Worm (Caenorhabditis elegans) whole organism, young adult: Measurements from ENCODE around the gene ZK1307.9.

Source experiments
- B0019.2 ChIP-seq: fragments of 200-800 bp; sonication (Bioruptor generic); conservative IDR thresholded peaks from 2 replicates; pipeline ENCODE4 v1.3.6; 2022; ENCODE audit warnings: missing genetic modification reagents, missing genetic modification characterization, missing compliant biosample characterization
- B0035.1 ChIP-seq: sonication (generic microtip); optimal IDR thresholded peaks from 2 replicates; lab custom pipeline; 2016; ENCODE audit warnings: missing genetic modification characterization, mild to moderate bottlenecking, missing compliant biosample characterization, missing genotype, missing genetic modification reagents
- B0261.1 ChIP-seq: sonication (generic microtip); optimal IDR thresholded peaks from 2 replicates; lab custom pipeline; 2016; ENCODE audit warnings: mild to moderate bottlenecking, missing genetic modification characterization, moderate library complexity, missing compliant biosample characterization
- C06A6.2 ChIP-seq: fragments of 200-800 bp; sonication (Bioruptor generic); conservative IDR thresholded peaks from 2 replicates; pipeline ENCODE4 v1.3.6; 2022; ENCODE audit warnings: missing genetic modification characterization, missing compliant biosample characterization
- F10E7.11 ChIP-seq: sonication (generic microtip); optimal IDR thresholded peaks from 2 replicates; lab custom pipeline; 2017; ENCODE audit warnings: mild to moderate bottlenecking, missing genetic modification characterization, moderate library complexity, missing compliant biosample characterization
- F57A8.1 ChIP-seq: fragments of 200-800 bp; sonication (Bioruptor generic); optimal IDR thresholded peaks from 2 replicates; lab custom pipeline; 2018; ENCODE audit warnings: mild to moderate bottlenecking, missing genetic modification characterization, moderate library complexity, missing compliant biosample characterization
- F57C9.4 ChIP-seq: sonication (generic microtip); optimal IDR thresholded peaks from 2 replicates; lab custom pipeline; 2017; ENCODE audit warnings: mild to moderate bottlenecking, missing genetic modification characterization, missing compliant biosample characterization
- K11D2.4 ChIP-seq: fragments of 200-800 bp; sonication (Bioruptor generic); IDR thresholded peaks from 2 replicates; pipeline ENCODE4 v1.3.6; 2022; ENCODE audit warnings: missing genetic modification reagents, missing genetic modification characterization, missing compliant biosample characterization
- K12H6.12 ChIP-seq: fragments of 200-800 bp; sonication (Bioruptor generic); optimal IDR thresholded peaks from 2 replicates; lab custom pipeline; 2018; ENCODE audit warnings: mild to moderate bottlenecking, missing genetic modification characterization, missing compliant biosample characterization
- T07F8.4 ChIP-seq: sonication (generic microtip); optimal IDR thresholded peaks from 2 replicates; lab custom pipeline; 2016; ENCODE audit warnings: mild to moderate bottlenecking, missing genetic modification characterization, moderate library complexity, missing compliant biosample characterization
- Y95B8A.8 ChIP-seq: fragments of 200-800 bp; sonication (Bioruptor generic); IDR thresholded peaks from 2 replicates; pipeline ENCODE4 v1.3.6; 2022; ENCODE audit warnings: missing genetic modification reagents, missing genetic modification characterization, missing compliant biosample characterization
- ZK185.1 ChIP-seq: sonication (generic microtip); optimal IDR thresholded peaks from 2 replicates; lab custom pipeline; 2016; ENCODE audit warnings: mild to moderate bottlenecking, missing genetic modification characterization, missing compliant biosample characterization; ENCODE audit not compliant: poor library complexity, severe bottlenecking
- atf-7 ChIP-seq: sonication (generic microtip); optimal IDR thresholded peaks from 2 replicates; lab custom pipeline; 2017; ENCODE audit warnings: mild to moderate bottlenecking, missing genetic modification characterization, missing compliant biosample characterization
- attf-3 ChIP-seq: fragments of 200-800 bp; sonication (Bioruptor generic); conservative IDR thresholded peaks from 2 replicates; pipeline ENCODE4 v1.3.6; 2022; ENCODE audit warnings: missing genetic modification reagents, missing genetic modification characterization, missing compliant biosample characterization
- attf-6 ChIP-seq: fragments of 200-800 bp; sonication (Bioruptor generic); IDR thresholded peaks from 2 replicates; pipeline ENCODE4 v1.3.6; 2022; ENCODE audit warnings: missing genetic modification reagents, missing genetic modification characterization, missing compliant biosample characterization
- bed-1 ChIP-seq: fragments of 200-800 bp; sonication (Bioruptor generic); IDR thresholded peaks from 2 replicates; pipeline ENCODE4 v1.3.6; 2022; ENCODE audit warnings: missing genetic modification reagents, missing genetic modification characterization, missing compliant biosample characterization
- cebp-1 ChIP-seq, 2 experiments: fragments of 200-800 bp in 1 of 2; sonication (Bioruptor generic) in 1 of 2; sonication (generic microtip) in 1 of 2; IDR thresholded peaks in 1 of 2; optimal IDR thresholded peaks in 1 of 2; 2 replicates each; pipeline versions ENCODE4 v1.3.6 to Lab custom; 2017 to 2022; ENCODE audit warnings: missing compliant biosample characterization in 2 of 2, missing genetic modification characterization in 2 of 2, mild to moderate bottlenecking in 1 of 2, missing genetic modification reagents in 1 of 2, moderate library complexity in 1 of 2
- ceh-40 ChIP-seq: fragments of 200-800 bp; sonication (Bioruptor generic); IDR thresholded peaks from 2 replicates; pipeline ENCODE4 v1.3.6; 2022; ENCODE audit warnings: missing genetic modification characterization, missing compliant biosample characterization
- ceh-58 ChIP-seq: fragments of 200-800 bp; sonication (Bioruptor generic); IDR thresholded peaks from 2 replicates; pipeline ENCODE4 v1.3.6; 2022; ENCODE audit warnings: missing genetic modification characterization, missing compliant biosample characterization
- dpff-1 ChIP-seq: sonication (generic microtip); optimal IDR thresholded peaks from 2 replicates; lab custom pipeline; 2017; ENCODE audit warnings: mild to moderate bottlenecking, missing genetic modification characterization, missing compliant biosample characterization
- dpl-1 ChIP-seq: fragments of 150-350 bp; optimal IDR thresholded peaks from 2 replicates; lab custom pipeline; 2014; ENCODE audit warnings: missing biosample characterization, missing genetic modification reagents, missing genetic modification characterization
- efl-1 ChIP-seq: fragments of 150-350 bp; optimal IDR thresholded peaks from 2 replicates; lab custom pipeline; 2014; ENCODE audit warnings: missing biosample characterization, missing genetic modification reagents, missing genetic modification characterization
- ekl-4 ChIP-seq: fragments of 200-800 bp; sonication (Bioruptor generic); IDR thresholded peaks from 2 replicates; pipeline ENCODE4 v1.3.6; 2022; ENCODE audit warnings: missing genetic modification reagents, missing genetic modification characterization, missing compliant biosample characterization
- ets-4 ChIP-seq: fragments of 200-800 bp; sonication (Bioruptor generic); optimal IDR thresholded peaks from 2 replicates; lab custom pipeline; 2018; ENCODE audit warnings: mild to moderate bottlenecking, missing genetic modification characterization, missing compliant biosample characterization
- fkh-3 ChIP-seq: sonication (generic microtip); optimal IDR thresholded peaks from 2 replicates; lab custom pipeline; 2016; ENCODE audit warnings: mild to moderate bottlenecking, missing genetic modification characterization, missing compliant biosample characterization
- lag-1 ChIP-seq: fragments of 200-800 bp; sonication (Bioruptor generic); IDR thresholded peaks from 2 replicates; pipeline ENCODE4 v1.3.6; 2022; ENCODE audit warnings: missing genetic modification reagents, missing genetic modification characterization, missing compliant biosample characterization
- let-526 ChIP-seq: fragments of 200-800 bp; sonication (Bioruptor generic); IDR thresholded peaks from 2 replicates; pipeline ENCODE4 v1.3.6; 2022; ENCODE audit warnings: missing genetic modification reagents, missing genetic modification characterization, missing compliant biosample characterization
- lin-54 ChIP-seq: fragments of 200-800 bp; sonication (Bioruptor generic); optimal IDR thresholded peaks from 2 replicates; lab custom pipeline; 2018; ENCODE audit warnings: mild to moderate bottlenecking, missing genetic modification characterization, missing compliant biosample characterization
- madf-3 ChIP-seq: fragments of 200-800 bp; sonication (Bioruptor generic); IDR thresholded peaks from 2 replicates; pipeline ENCODE4 v1.3.6; 2022; ENCODE audit warnings: missing genetic modification reagents, missing genetic modification characterization, missing compliant biosample characterization
- madf-8 ChIP-seq: fragments of 200-800 bp; sonication (Bioruptor generic); conservative IDR thresholded peaks from 2 replicates; pipeline ENCODE4 v1.3.6; 2022; ENCODE audit warnings: missing genetic modification reagents, missing genetic modification characterization, missing compliant biosample characterization
- mel-28 ChIP-seq: sonication (generic microtip); optimal IDR thresholded peaks from 2 replicates; lab custom pipeline; 2016; ENCODE audit warnings: borderline replicate concordance, mild to moderate bottlenecking, missing genetic modification characterization, missing compliant biosample characterization
- nfya-1 ChIP-seq: sonication (generic microtip); optimal IDR thresholded peaks from 2 replicates; lab custom pipeline; 2017; ENCODE audit warnings: antibody characterized with exemption, missing compliant biosample characterization, missing genetic modification characterization, borderline replicate concordance; ENCODE audit not compliant: insufficient read depth
- nhr-80 ChIP-seq: sonication (generic microtip); optimal IDR thresholded peaks from 2 replicates; lab custom pipeline; 2016; ENCODE audit warnings: missing genetic modification characterization, missing compliant biosample characterization
- pbrm-1 ChIP-seq: fragments of 200-800 bp; sonication (Bioruptor generic); IDR thresholded peaks from 2 replicates; pipeline ENCODE4 v1.3.6; 2022; ENCODE audit warnings: missing genetic modification reagents, missing genetic modification characterization, missing compliant biosample characterization
- rcor-1 ChIP-seq: fragments of 200-800 bp; sonication (Bioruptor generic); IDR thresholded peaks from 2 replicates; pipeline ENCODE4 v1.3.6; 2022; ENCODE audit warnings: missing genetic modification reagents, missing genetic modification characterization, missing compliant biosample characterization
- rec-8 ChIP-seq, 2 experiments: sonication (generic microtip); optimal IDR thresholded peaks; 2 replicates each; lab custom pipeline; 2016; ENCODE audit warnings: mild to moderate bottlenecking in 2 of 2, missing genetic modification characterization in 2 of 2, missing genetic modification reagents in 2 of 2, missing genotype in 2 of 2, missing biosample characterization in 1 of 2, missing compliant biosample characterization in 1 of 2, moderate library complexity in 1 of 2
- repo-1 ChIP-seq: sonication (generic microtip); optimal IDR thresholded peaks from 2 replicates; lab custom pipeline; 2017; ENCODE audit warnings: mild to moderate bottlenecking, missing genetic modification characterization, missing compliant biosample characterization
- sptf-2 ChIP-seq: fragments of 200-800 bp; sonication (Bioruptor generic); optimal IDR thresholded peaks from 2 replicates; lab custom pipeline; 2018; ENCODE audit warnings: mild to moderate bottlenecking, missing genetic modification characterization, missing compliant biosample characterization
- tlf-1 ChIP-seq: fragments of 200-800 bp; sonication (Bioruptor generic); optimal IDR thresholded peaks from 2 replicates; lab custom pipeline; 2018; ENCODE audit warnings: mild to moderate bottlenecking, missing genetic modification characterization, missing compliant biosample characterization
- zim-3 ChIP-seq: sonication (generic microtip); optimal IDR thresholded peaks from 2 replicates; lab custom pipeline; 2017; ENCODE audit warnings: mild to moderate bottlenecking, missing genetic modification characterization, moderate library complexity, missing compliant biosample characterization
- ztf-18 ChIP-seq: sonication (generic microtip); optimal IDR thresholded peaks from 2 replicates; lab custom pipeline; 2016; ENCODE audit warnings: missing genotype, mild to moderate bottlenecking, missing genetic modification characterization, missing compliant biosample characterization
- ztf-22 ChIP-seq: fragments of 200-800 bp; sonication (Bioruptor generic); optimal IDR thresholded peaks from 2 replicates; lab custom pipeline; 2018; ENCODE audit warnings: mild to moderate bottlenecking, missing genetic modification characterization, moderate library complexity, missing compliant biosample characterization

ZK1307.9 gene

DNA sequence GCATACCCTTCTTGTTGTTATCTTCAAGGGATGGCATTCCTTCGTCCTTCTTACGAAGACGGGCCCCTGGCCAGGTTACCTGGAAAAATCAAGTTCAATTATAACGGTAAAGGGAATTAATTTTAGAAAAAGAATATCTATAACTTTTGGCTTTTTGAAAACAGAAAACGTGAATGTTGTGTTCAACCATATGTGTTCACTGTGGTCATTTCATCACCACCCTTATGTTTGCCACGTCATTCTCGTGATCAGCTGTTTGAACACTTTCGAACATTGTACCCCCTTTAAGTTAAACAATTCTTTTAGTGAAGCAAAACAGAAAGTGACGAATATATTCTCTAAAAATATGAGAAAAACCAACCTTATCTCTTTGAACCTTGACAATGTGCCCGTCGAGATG, 30.5 kb upstream of the ZK1307.9 start:
- TF ChIP-seq lin-54 (GFP tag; lab: Kevin White, UChicago) (no peak), rec-8 (tag; optimal IDR thresholded peaks at IDR 0.05; lab: Kevin White, UChicago) (no peak), rcor-1 (GFP tag; lab: Robert Waterston, UW) (no peak), F57C9.4 (tag; lab: Kevin White, UChicago) (no peak), dpl-1 (GFP tag; lab: Kevin White, UChicago) (no peak), F10E7.11 (peak; percentile 6), ceh-58 (GFP tag; lab: Robert Waterston, UW) (no peak), bed-1 (GFP tag; lab: Robert Waterston, UW) (no peak), madf-8 (GFP tag; lab: Robert Waterston, UW) (no peak), fkh-3 (tag; lab: Kevin White, UChicago) (no peak), efl-1 (no peak), let-526 (GFP tag; lab: Robert Waterston, UW) (peak; percentile 16; the same call in 1 of the 2 replicates), madf-3 (GFP tag; lab: Robert Waterston, UW) (no peak), repo-1 (tag; lab: Kevin White, UChicago) (no peak), F57A8.1 (GFP tag; lab: Kevin White, UChicago) (no peak), ekl-4 (no peak), nhr-80 (no peak), ceh-40 (no peak), sptf-2 (GFP tag; lab: Kevin White, UChicago) (no peak), dpff-1 (tag; lab: Kevin White, UChicago) (no peak), K12H6.12 (no peak), mel-28 (tag; lab: Kevin White, UChicago) (no peak), B0035.1 (tag; lab: Kevin White, UChicago) (no peak), ztf-18 (tag; lab: Kevin White, UChicago) (no peak), zim-3 (tag; lab: Kevin White, UChicago) (peak; percentile 36), pbrm-1 (no peak), cebp-1 (GFP tag; IDR thresholded peaks at IDR 0.05; lab: Robert Waterston, UW) (peak; percentile 75), cebp-1 (tag; optimal IDR thresholded peaks at IDR 0.05; lab: Kevin White, UChicago) (peak; percentile 75), Y95B8A.8 (GFP tag; lab: Robert Waterston, UW) (0 out of 2 replicates have a peak, but pooled peaks have one; percentile 5), atf-7 (tag; lab: Kevin White, UChicago) (no peak), ZK185.1 (tag; lab: Kevin White, UChicago) (peak; percentile 37), lag-1 (GFP tag; lab: Robert Waterston, UW) (no peak), T07F8.4 (no peak), attf-3 (GFP tag; lab: Robert Waterston, UW) (no peak), attf-6 (no peak), ztf-22 (GFP tag; lab: Kevin White, UChicago) (no peak), ets-4 (GFP tag; lab: Kevin White, UChicago) (no peak), C06A6.2 (no peak), B0019.2 (GFP tag; lab: Robert Waterston, UW) (no peak), nfya-1 (tag; lab: Kevin White, UChicago) (no peak), tlf-1 (no peak), B0261.1 (tag; lab: Kevin White, UChicago) (no peak), K11D2.4 (no peak)
